Fruit fly (Drosophila melanogaster) whole organism, prepupa: ENCODE data around the gene NitFhit.

ENCODE experiments used
- CG10669 ChIP-seq: fragments of 200-800 bp; sonication (Bioruptor generic); optimal IDR thresholded peaks from 3 replicates; lab custom pipeline; 2018; ENCODE audit warnings: missing biosample characterization, mild to moderate bottlenecking, missing genetic modification characterization, moderate library complexity
- CG11294 ChIP-seq: fragments of 200-800 bp; sonication (Bioruptor generic); IDR thresholded peaks from 2 replicates; pipeline ENCODE4 v1.3.6; 2022; ENCODE audit warnings: missing biosample characterization, missing genetic modification characterization
- CG11762 ChIP-seq: fragments of 200-800 bp; sonication (Bioruptor generic); optimal IDR thresholded peaks from 3 replicates; lab custom pipeline; 2016; ENCODE audit warnings: missing biosample characterization, missing genetic modification characterization; ENCODE audit not compliant: insufficient read depth
- CG15336 ChIP-seq: fragments of 200-800 bp; sonication (Bioruptor generic); IDR thresholded peaks from 2 replicates; pipeline ENCODE4 v1.3.6; 2022; ENCODE audit warnings: missing biosample characterization, missing genetic modification characterization
- CG1621 ChIP-seq: fragments of 200-800 bp; sonication (Bioruptor generic); optimal IDR thresholded peaks from 3 replicates; lab custom pipeline; 2018; ENCODE audit warnings: missing biosample characterization, mild to moderate bottlenecking, missing genetic modification characterization
- CG16779 ChIP-seq: fragments of 200-800 bp; sonication (Bioruptor generic); optimal IDR thresholded peaks from 3 replicates; lab custom pipeline; 2017; ENCODE audit warnings: missing biosample characterization, mild to moderate bottlenecking, missing genetic modification characterization
- CG3032 ChIP-seq: fragments of 200-800 bp; optimal IDR thresholded peaks from 2 replicates; lab custom pipeline; 2019; ENCODE audit warnings: missing biosample characterization, mild to moderate bottlenecking, missing genetic modification characterization, moderate library complexity
- CG31627 ChIP-seq: fragments of 200-800 bp; sonication (Bioruptor generic); optimal IDR thresholded peaks from 3 replicates; lab custom pipeline; 2016; ENCODE audit warnings: missing biosample characterization, missing genetic modification characterization
- CG34406 ChIP-seq: fragments of 200-800 bp; sonication (Bioruptor generic); optimal IDR thresholded peaks from 3 replicates; lab custom pipeline; 2016; ENCODE audit warnings: missing biosample characterization, missing genetic modification characterization
- CG3919 ChIP-seq: fragments of 200-800 bp; sonication (Bioruptor generic); optimal IDR thresholded peaks from 3 replicates; lab custom pipeline; 2016; ENCODE audit warnings: missing biosample characterization, missing genetic modification characterization
- CG4318 ChIP-seq: fragments of 200-800 bp; sonication (Bioruptor generic); optimal IDR thresholded peaks from 3 replicates; lab custom pipeline; 2017; ENCODE audit warnings: missing biosample characterization, mild to moderate bottlenecking, missing genetic modification characterization
- CG6163 ChIP-seq: fragments of 200-800 bp; sonication (Bioruptor generic); IDR thresholded peaks from 3 replicates; pipeline ENCODE4 v1.3.6; 2022; ENCODE audit warnings: missing biosample characterization, missing genetic modification characterization
- CG6792 ChIP-seq: fragments of 200-800 bp; sonication (Bioruptor generic); optimal IDR thresholded peaks from 3 replicates; lab custom pipeline; 2016; ENCODE audit warnings: missing biosample characterization, missing genetic modification characterization
- CG6808 ChIP-seq: fragments of 200-800 bp; sonication (Bioruptor generic); optimal IDR thresholded peaks from 3 replicates; lab custom pipeline; 2017; ENCODE audit warnings: missing biosample characterization, missing genetic modification characterization, mild to moderate bottlenecking, moderate library complexity, missing genetic modification reagents
- CG6854 ChIP-seq: fragments of 200-800 bp; sonication (Bioruptor generic); optimal IDR thresholded peaks from 2 replicates; lab custom pipeline; 2017; ENCODE audit warnings: missing biosample characterization, mild to moderate bottlenecking, missing genetic modification characterization
- CG7368 ChIP-seq: fragments of 200-800 bp; sonication (Bioruptor generic); optimal IDR thresholded peaks from 3 replicates; lab custom pipeline; 2016; ENCODE audit warnings: missing biosample characterization, missing genetic modification characterization
- CG8632 ChIP-seq: fragments of 200-800 bp; sonication (Bioruptor generic); optimal IDR thresholded peaks from 3 replicates; lab custom pipeline; 2016; ENCODE audit warnings: missing biosample characterization, missing genetic modification characterization
- CG9139 ChIP-seq: fragments of 200-800 bp; sonication (Bioruptor generic); optimal IDR thresholded peaks from 3 replicates; lab custom pipeline; 2017; ENCODE audit warnings: missing biosample characterization, mild to moderate bottlenecking, missing genetic modification characterization
- Eip75B ChIP-seq: fragments of 200-800 bp; sonication (Bioruptor generic); optimal IDR thresholded peaks from 3 replicates; lab custom pipeline; 2016; ENCODE audit warnings: missing biosample characterization, missing genetic modification characterization
- Eip78C ChIP-seq: fragments of 200-800 bp; sonication (Bioruptor generic); peaks from one replicate; lab custom pipeline; 2016; ENCODE audit warnings: missing biosample characterization, missing genetic modification characterization
- Eip93F ChIP-seq: fragments of 200-800 bp; sonication (Bioruptor generic); optimal IDR thresholded peaks from 2 replicates; lab custom pipeline; 2016; ENCODE audit warnings: missing biosample characterization, mild to moderate bottlenecking, missing genetic modification characterization
- Gug ChIP-seq: fragments of 200-800 bp; sonication (Bioruptor generic); IDR thresholded peaks from 2 replicates; pipeline ENCODE4 v1.3.6; 2022; ENCODE audit warnings: missing biosample characterization, missing genetic modification characterization
- Hr38 ChIP-seq: sonication (Bioruptor generic); optimal IDR thresholded peaks from 2 replicates; lab custom pipeline; 2016; ENCODE audit warnings: missing biosample characterization, missing genetic modification characterization
- Hr39 ChIP-seq: fragments of 200-800 bp; sonication (Bioruptor generic); optimal IDR thresholded peaks from 2 replicates; lab custom pipeline; 2016; ENCODE audit warnings: missing biosample characterization, missing genetic modification characterization
- Lpt ChIP-seq: fragments of 200-800 bp; sonication (Bioruptor generic); optimal IDR thresholded peaks from 3 replicates; lab custom pipeline; 2016; ENCODE audit warnings: missing biosample characterization, missing genetic modification characterization
- Met ChIP-seq: fragments of 200-800 bp; sonication (Bioruptor generic); optimal IDR thresholded peaks from 3 replicates; lab custom pipeline; 2016; ENCODE audit warnings: missing biosample characterization, missing genetic modification characterization
- OdsH ChIP-seq: fragments of 200-800 bp; sonication (Bioruptor generic); optimal IDR thresholded peaks from 3 replicates; lab custom pipeline; 2016; ENCODE audit warnings: missing biosample characterization, missing genetic modification characterization
- Sox15 ChIP-seq: fragments of 200-800 bp; sonication (Bioruptor generic); optimal IDR thresholded peaks from 3 replicates; lab custom pipeline; 2016; ENCODE audit warnings: missing biosample characterization, missing genetic modification characterization
- achi ChIP-seq: fragments of 200-800 bp; sonication (Bioruptor generic); optimal IDR thresholded peaks from 3 replicates; lab custom pipeline; 2016; ENCODE audit warnings: missing biosample characterization, missing genetic modification characterization
- acj6 ChIP-seq: fragments of 200-800 bp; sonication (Bioruptor generic); optimal IDR thresholded peaks from 3 replicates; lab custom pipeline; 2016; ENCODE audit warnings: missing biosample characterization, missing genetic modification characterization
- fd85E ChIP-seq: fragments of 200-800 bp; sonication (Bioruptor generic); optimal IDR thresholded peaks from 3 replicates; lab custom pipeline; 2016; ENCODE audit warnings: missing biosample characterization, missing genetic modification characterization
- lz ChIP-seq: fragments of 200-800 bp; sonication (Bioruptor generic); optimal IDR thresholded peaks from 3 replicates; lab custom pipeline; 2016; ENCODE audit warnings: missing biosample characterization, missing genetic modification characterization
- salr ChIP-seq, 2 experiments: fragments of 200-800 bp; sonication (Bioruptor generic); optimal IDR thresholded peaks; 3 replicates each; lab custom pipeline; 2016 to 2018; ENCODE audit warnings: missing biosample characterization in 2 of 2, missing genetic modification characterization in 2 of 2, mild to moderate bottlenecking in 1 of 2
- spab ChIP-seq: fragments of 200-800 bp; sonication (Bioruptor generic); optimal IDR thresholded peaks from 2 replicates; lab custom pipeline; 2017; ENCODE audit warnings: missing biosample characterization, mild to moderate bottlenecking, missing genetic modification characterization, missing genetic modification reagents
- ss ChIP-seq, 2 experiments: fragments of 200-800 bp; sonication (Bioruptor generic); optimal IDR thresholded peaks; 2 replicates in 1 of 2; 3 replicates in 1 of 2; lab custom pipeline; 2017 to 2018; ENCODE audit warnings: mild to moderate bottlenecking in 2 of 2, missing biosample characterization in 2 of 2, missing genetic modification characterization in 2 of 2, moderate library complexity in 1 of 2
- svp ChIP-seq: fragments of 200-800 bp; sonication (Bioruptor generic); peaks from one replicate; lab custom pipeline; 2016; ENCODE audit warnings: missing biosample characterization, missing genetic modification characterization

Gene NitFhit

dm6 chr3L:205723-206284 is 2.3 kb downstream of the NitFhit start, which contains the start of the genes Gk1 and CG13876 (continued):
- TF ChIP-seq Sox15 (GFP tag; lab: Kevin White, UChicago), result peak; percentile 83
- peak; percentile 92 for TF ChIP-seq CG1621 (tag; lab: Kevin White, UChicago)
- peak; percentile 42 for TF ChIP-seq fd85E (GFP tag; lab: Kevin White, UChicago)
- peak in 1 of 2 experiments; percentile 89 for TF ChIP-seq salr (GFP tag; optimal IDR thresholded peaks at IDR 0.05; lab: Kevin White, UChicago)
- TF ChIP-seq Gug, result peak; percentile 94
- no peak for TF ChIP-seq CG4318
- TF ChIP-seq lz (GFP tag; lab: Kevin White, UChicago), result peak; percentile 84
- TF ChIP-seq CG6792, result peak; percentile 92
- TF ChIP-seq Eip93F (GFP tag; lab: Kevin White, UChicago), result peak; percentile 91
- peak; percentile 94 for TF ChIP-seq Lpt (GFP tag; lab: Kevin White, UChicago)
- TF ChIP-seq ss (GFP tag; optimal IDR thresholded peaks at IDR 0.05; lab: Kevin White, UChicago), result peak; percentile 95 to 97
- TF ChIP-seq CG11762 (GFP tag; lab: Kevin White, UChicago), result peak; percentile 91
- peak; percentile 97 for TF ChIP-seq CG6163 (GFP tag; lab: Robert Waterston, UW)
- peak; percentile 90 for TF ChIP-seq spab (GFP tag; lab: Kevin White, UChicago)
- no peak for TF ChIP-seq Met (GFP tag; lab: Kevin White, UChicago)
- TF ChIP-seq CG3032 (tag; lab: Kevin White, UChicago), result peak; percentile 98
- TF ChIP-seq Eip75B (GFP tag; lab: Kevin White, UChicago), result no peak
- peak; percentile 95 for TF ChIP-seq CG16779 (tag; lab: Kevin White, UChicago)
- peak; percentile 89 for TF ChIP-seq CG11294 (GFP tag; lab: Robert Waterston, UW)
- TF ChIP-seq CG31627, result peak; percentile 75
- no peak for TF ChIP-seq Hr38
- no peak for TF ChIP-seq CG6808 (GFP tag; lab: Kevin White, UChicago)
- TF ChIP-seq CG15336 (GFP tag; lab: Robert Waterston, UW), result peak; percentile 98
- peak; percentile 96 for TF ChIP-seq svp (GFP tag; lab: Kevin White, UChicago)
- no peak for TF ChIP-seq Hr39 (GFP tag; lab: Kevin White, UChicago)
- TF ChIP-seq CG7368 (GFP tag; lab: Kevin White, UChicago), result no peak
- peak; percentile 95 for TF ChIP-seq achi (GFP tag; lab: Kevin White, UChicago)
- peak; percentile 98 for TF ChIP-seq Eip78C (GFP tag; lab: Kevin White, UChicago)
- peak; percentile 94 for TF ChIP-seq CG3919 (GFP tag; lab: Kevin White, UChicago)

dm6 chr3L:211200-211599 is 7.7 kb downstream of the NitFhit start, which contains the start of gene Prp4k:
Gene Prp4k, minus strand, starts transcription at chr3L:211457.
- TF ChIP-seq CG34406, result no peak
- no peak for TF ChIP-seq CG8632 (GFP tag; lab: Kevin White, UChicago)
- TF ChIP-seq Hr39 (GFP tag; lab: Kevin White, UChicago), result no peak
- TF ChIP-seq OdsH (GFP tag; lab: Kevin White, UChicago), result no peak
- TF ChIP-seq ss (GFP tag; optimal IDR thresholded peaks at IDR 0.05; lab: Kevin White, UChicago), result no peak
- TF ChIP-seq CG15336 (GFP tag; lab: Robert Waterston, UW), result peak; percentile 27; the same call in 1 of the 2 replicates
- TF ChIP-seq CG3032 (tag; lab: Kevin White, UChicago), result peak; percentile 20

dm6 chr3L:212520-212919 is 9.0 kb downstream of the NitFhit start, which contains the start of the genes thoc7 and Dis3l2:
Gene thoc7, minus strand, starts transcription at chr3L:212687.
Gene Dis3l2, plus strand, starts transcription at chr3L:212709.
- TF ChIP-seq Gug (no peak), CG6854 (no peak), CG11294 (GFP tag; lab: Robert Waterston, UW) (no peak), spab (GFP tag; lab: Kevin White, UChicago) (no peak), CG9139 (GFP tag; lab: Kevin White, UChicago) (no peak), Hr39 (GFP tag; lab: Kevin White, UChicago) (no peak), CG10669 (GFP tag; lab: Kevin White, UChicago) (no peak), acj6 (GFP tag; lab: Kevin White, UChicago) (no peak), CG3032 (tag; lab: Kevin White, UChicago) (no peak)
